Worm (Caenorhabditis elegans) whole organism, midembryonic: ENCODE results near the gene pigg-1.

Source experiments
- T22C8.4 ChIP-seq: fragments of 200-800 bp; sonication (Bioruptor generic); IDR thresholded peaks from 2 replicates; pipeline ENCODE4 v1.3.6; 2022; ENCODE audit warnings: missing genetic modification characterization, missing compliant biosample characterization
- cog-1 ChIP-seq: sonication (generic microtip); optimal IDR thresholded peaks from 2 replicates; lab custom pipeline; 2016; ENCODE audit warnings: missing genetic modification characterization, missing compliant biosample characterization
- flt-1 ChIP-seq: fragments of 200-800 bp; sonication (Bioruptor generic); IDR thresholded peaks from 2 replicates; pipeline ENCODE4 v1.3.6; 2022; ENCODE audit warnings: missing genetic modification characterization, missing compliant biosample characterization
- klf-2 ChIP-seq: fragments of 200-800 bp; sonication (Bioruptor generic); conservative IDR thresholded peaks from 2 replicates; pipeline ENCODE4 v1.3.6; 2022; ENCODE audit warnings: missing genetic modification reagents, missing genetic modification characterization, missing compliant biosample characterization
- med-1 ChIP-seq: sonication (generic microtip); optimal IDR thresholded peaks from 2 replicates; lab custom pipeline; 2017; ENCODE audit warnings: missing genetic modification characterization, mild to moderate bottlenecking, missing compliant biosample characterization, antibody characterized with exemption, missing genetic modification reagents; ENCODE audit not compliant: insufficient read depth
- ref-1 ChIP-seq: fragments of 200-800 bp; sonication (Bioruptor generic); conservative IDR thresholded peaks from 2 replicates; pipeline ENCODE4 v1.3.6; 2022; ENCODE audit warnings: missing genetic modification reagents, missing genetic modification characterization, missing compliant biosample characterization
- tab-1 ChIP-seq: fragments of 200-800 bp; sonication (Bioruptor generic); IDR thresholded peaks from 2 replicates; pipeline ENCODE4 v1.3.6; 2022; ENCODE audit warnings: missing genetic modification characterization, missing compliant biosample characterization
- ztf-23 ChIP-seq: fragments of 200-800 bp; sonication (Bioruptor generic); IDR thresholded peaks from 2 replicates; pipeline ENCODE4 v1.3.6; 2022; ENCODE audit warnings: missing genetic modification reagents, missing genetic modification characterization, missing compliant biosample characterization
- ztf-29 ChIP-seq: fragments of 200-800 bp; sonication (Bioruptor generic); IDR thresholded peaks from 2 replicates; pipeline ENCODE4 v1.3.6; 2022; ENCODE audit warnings: missing genetic modification reagents, missing genetic modification characterization, missing compliant biosample characterization

pigg-1 gene

ce11 chrII:8566806-8567266, 33.2 kb downstream of the pigg-1 start, which contains the start of gene F54C9.3:
Gene F54C9.3 (minus strand): TSS chrII:8566856.
- TF ChIP-seq cog-1 (tag; lab: Kevin White, UChicago), result no peak
- TF ChIP-seq med-1, result no peak
- TF ChIP-seq ztf-29 (GFP tag; lab: Robert Waterston, UW), result no peak
- TF ChIP-seq ztf-23, result no peak
- TF ChIP-seq ref-1, result no peak
- no peak for TF ChIP-seq flt-1 (GFP tag; lab: Robert Waterston, UW)
- TF ChIP-seq tab-1 (GFP tag; lab: Robert Waterston, UW), result no peak
- TF ChIP-seq klf-2, result no peak
- no peak for TF ChIP-seq T22C8.4

- no peak for TF ChIP-seq ref-1
These were observed 34.0 kb downstream of the pigg-1 start, which contains the start of gene stc-1 for ce11 chrII:8566039-8566438. Gene stc-1 (minus strand): TSS chrII:8566139.

DNA sequence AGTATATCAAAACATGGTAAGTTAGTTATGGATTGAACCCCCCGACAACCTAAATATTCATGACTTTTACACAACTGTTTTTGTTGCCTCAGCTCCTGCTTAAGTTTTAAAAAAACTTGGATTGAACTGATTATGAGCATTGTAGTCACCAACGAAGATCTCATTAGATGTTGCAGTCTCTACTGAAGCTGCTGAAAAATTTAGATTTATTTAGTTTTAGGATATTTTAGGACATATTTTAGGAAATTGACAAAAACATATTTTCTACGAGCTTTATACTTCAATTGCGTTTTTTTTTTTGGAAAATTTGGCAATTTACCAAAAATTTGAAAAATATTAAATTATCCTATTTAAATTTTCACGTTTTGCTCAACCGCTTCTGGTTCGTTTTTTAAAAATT, 38.1 kb downstream of the pigg-1 start, which contains the start of gene F54C9.14:
TSS of gene F54C9.14 (plus strand) at position 301 of the 400 bp plus-strand sequence.
- TF ChIP-seq flt-1 (GFP tag; lab: Robert Waterston, UW), result no peak
- no peak for TF ChIP-seq cog-1 (tag; lab: Kevin White, UChicago)
- TF ChIP-seq ref-1, result no peak
- TF ChIP-seq tab-1 (GFP tag; lab: Robert Waterston, UW), result no peak
- TF ChIP-seq ztf-23, result no peak
- TF ChIP-seq med-1, result no peak
- no peak for TF ChIP-seq klf-2
- no peak for TF ChIP-seq T22C8.4
- no peak for TF ChIP-seq ztf-29 (GFP tag; lab: Robert Waterston, UW)

DNA sequence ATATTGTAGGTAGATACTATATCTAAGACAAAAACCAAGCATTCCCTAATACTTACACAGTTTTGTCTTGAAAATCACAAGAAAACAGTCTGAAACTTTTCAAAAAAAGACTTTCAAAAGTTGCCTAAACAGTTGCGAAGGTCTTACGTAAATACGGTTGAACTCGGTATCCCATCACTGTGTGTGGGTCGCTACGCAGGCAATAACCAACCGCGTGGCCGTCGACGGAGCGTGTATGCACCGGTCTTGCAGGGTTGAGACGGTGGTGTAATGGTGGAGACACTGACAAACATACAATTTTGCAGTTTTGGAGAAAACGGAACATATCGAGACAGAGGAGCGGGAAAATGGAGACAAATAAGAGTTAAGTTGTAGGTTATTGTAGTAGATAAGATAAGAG, 38.8 kb downstream of the pigg-1 start, which contains the start of gene iff-2:
TSS of gene iff-2 (minus strand) at position 141 of the 400 bp plus-strand sequence.
- TF ChIP-seq med-1 (no peak), cog-1 (tag; lab: Kevin White, UChicago) (peak; percentile 97), ztf-29 (GFP tag; lab: Robert Waterston, UW) (peak; percentile 16; the same call in 1 of the 2 replicates), flt-1 (GFP tag; lab: Robert Waterston, UW) (peak; percentile 89), ztf-23 (peak; percentile 92), tab-1 (GFP tag; lab: Robert Waterston, UW) (peak; percentile 24; the same call in 1 of the 2 replicates), ref-1 (peak; percentile 46), klf-2 (0 out of 2 replicates have a peak, but pooled peaks have one; percentile 51), T22C8.4 (peak; percentile 52)

ce11 chrII:8559188-8559587, 40.9 kb downstream of the pigg-1 start:
- TF ChIP-seq flt-1 (GFP tag; lab: Robert Waterston, UW) (no peak), ref-1 (no peak), cog-1 (tag; lab: Kevin White, UChicago) (no peak), tab-1 (GFP tag; lab: Robert Waterston, UW) (no peak), med-1 (no peak), T22C8.4 (no peak), ztf-29 (GFP tag; lab: Robert Waterston, UW) (no peak), ztf-23 (no peak), klf-2 (no peak)

ce11 chrII:8556166-8556565, 43.9 kb downstream of the pigg-1 start, which contains the start of gene glb-27:
Gene glb-27 (minus strand): TSS chrII:8556266.
- no peak for TF ChIP-seq ztf-23
- TF ChIP-seq cog-1 (tag; lab: Kevin White, UChicago), result no peak
- TF ChIP-seq T22C8.4, result no peak
- TF ChIP-seq klf-2, result no peak
- TF ChIP-seq ztf-29 (GFP tag; lab: Robert Waterston, UW), result no peak
- TF ChIP-seq tab-1 (GFP tag; lab: Robert Waterston, UW), result no peak
- TF ChIP-seq med-1, result no peak
- TF ChIP-seq flt-1 (GFP tag; lab: Robert Waterston, UW), result no peak
- no peak for TF ChIP-seq ref-1

DNA sequence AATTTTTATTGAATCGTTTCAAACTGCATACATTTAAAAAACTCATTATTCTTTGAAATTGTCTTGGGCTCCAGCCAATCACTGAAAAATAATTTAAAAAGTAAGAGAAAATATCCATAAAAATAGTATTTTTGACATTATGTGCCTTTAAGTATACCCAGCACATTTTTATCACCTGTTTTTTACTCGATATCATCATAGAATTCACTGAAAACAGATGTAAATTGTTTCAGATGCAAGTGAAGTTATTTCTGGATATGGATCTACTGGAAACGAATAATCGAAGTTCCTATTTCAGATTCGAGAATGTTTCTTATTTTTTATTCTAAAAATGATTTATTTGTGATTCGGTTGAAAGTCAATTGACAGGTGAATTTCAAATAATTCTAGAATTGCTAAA, 45.5 kb downstream of the pigg-1 start:
- TF ChIP-seq med-1 (no peak), T22C8.4 (no peak), klf-2 (no peak), ztf-23 (no peak), flt-1 (GFP tag; lab: Robert Waterston, UW) (no peak), ztf-29 (GFP tag; lab: Robert Waterston, UW) (no peak), cog-1 (tag; lab: Kevin White, UChicago) (no peak), ref-1 (no peak), tab-1 (GFP tag; lab: Robert Waterston, UW) (no peak)

DNA sequence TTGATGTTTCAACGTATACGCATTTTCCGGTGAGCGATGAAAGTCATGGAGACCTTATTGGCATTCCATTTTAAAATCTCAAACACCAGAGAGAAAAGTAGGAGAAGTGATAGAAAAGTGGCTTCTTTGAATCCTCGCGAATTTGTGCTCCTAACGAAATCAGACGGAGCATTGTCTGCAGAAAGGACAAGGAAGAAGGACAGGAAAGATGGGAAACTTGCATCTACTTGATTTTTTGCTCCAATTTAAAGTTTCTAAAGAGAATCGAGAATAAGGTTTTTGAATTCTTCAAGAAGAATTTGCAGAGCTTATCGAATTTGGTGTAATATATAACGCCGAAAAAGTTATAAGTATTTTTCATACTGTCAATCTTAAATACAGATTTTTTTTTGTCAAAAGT, 49.0 kb downstream of the pigg-1 start:
- TF ChIP-seq ref-1 (no peak), med-1 (no peak), tab-1 (GFP tag; lab: Robert Waterston, UW) (no peak), klf-2 (no peak), ztf-29 (GFP tag; lab: Robert Waterston, UW) (no peak), flt-1 (GFP tag; lab: Robert Waterston, UW) (no peak), cog-1 (tag; lab: Kevin White, UChicago) (no peak), T22C8.4 (no peak), ztf-23 (no peak)

DNA sequence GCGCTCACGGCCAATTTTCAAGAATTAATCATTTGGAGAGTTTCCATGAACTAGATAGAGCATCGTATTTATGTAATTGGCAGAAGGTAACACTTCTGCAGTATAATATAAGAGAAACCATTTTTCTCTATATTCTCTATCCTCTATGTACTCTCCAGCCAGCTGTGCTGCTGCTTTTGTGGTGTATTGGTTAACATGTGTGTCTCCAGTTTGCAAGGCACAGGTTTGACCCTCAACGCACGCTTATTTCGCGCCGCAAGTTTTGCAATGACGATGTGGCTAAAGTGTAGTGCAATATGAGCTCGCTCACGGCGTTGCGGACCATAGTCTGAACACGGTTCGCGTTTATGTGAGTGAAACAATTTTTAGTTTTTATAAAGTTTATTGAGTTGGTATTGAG, 53.1 kb downstream of the pigg-1 start:
- TF ChIP-seq ztf-29 (GFP tag; lab: Robert Waterston, UW) (peak; percentile 82), ref-1 (peak; percentile 90), cog-1 (tag; lab: Kevin White, UChicago) (peak; percentile 52), med-1 (peak; percentile 40), tab-1 (GFP tag; lab: Robert Waterston, UW) (peak; percentile 91), T22C8.4 (peak; percentile 63; the same call in 1 of the 2 replicates), klf-2 (peak; percentile 84), ztf-23 (no peak; the same call in none of the 2 replicates), flt-1 (GFP tag; lab: Robert Waterston, UW) (peak; percentile 92)
